Worm (Caenorhabditis elegans) whole organism, L2 larva: ENCODE measurements around the gene mltn-8.
A peak's percentile ranks its signal among the peaks of the same experiment; 100 is the strongest.

Source experiments
- C34F6.9 ChIP-seq: fragments of 150-350 bp; optimal IDR thresholded peaks from 2 replicates; lab custom pipeline; 2014; ENCODE audit warnings: missing biosample characterization, missing genetic modification characterization
- F13H6.1 ChIP-seq: sonication (generic microtip); optimal IDR thresholded peaks from 2 replicates; lab custom pipeline; 2016; ENCODE audit warnings: missing genetic modification characterization, missing compliant biosample characterization
- R02D3.7 ChIP-seq: fragments of 150-350 bp; optimal IDR thresholded peaks from 2 replicates; lab custom pipeline; 2014; ENCODE audit warnings: missing biosample characterization, missing genetic modification characterization
- Y55F3AM.14 ChIP-seq: fragments of 200-800 bp; sonication (Bioruptor generic); optimal IDR thresholded peaks from 2 replicates; lab custom pipeline; 2018; ENCODE audit warnings: mild to moderate bottlenecking, missing genetic modification characterization, missing compliant biosample characterization
- ZK546.5 ChIP-seq: sonication (generic microtip); optimal IDR thresholded peaks from 2 replicates; lab custom pipeline; 2017; ENCODE audit warnings: missing biosample characterization, missing genetic modification characterization
- alr-1 ChIP-seq: fragments of 150-350 bp; optimal IDR thresholded peaks from 2 replicates; lab custom pipeline; 2014; ENCODE audit warnings: missing biosample characterization, missing genetic modification characterization
- aly-2 ChIP-seq: fragments of 150-350 bp; optimal IDR thresholded peaks from 2 replicates; lab custom pipeline; 2014; ENCODE audit warnings: missing biosample characterization, missing genetic modification characterization
- ama-1 ChIP-seq: fragments of 150-350 bp; optimal IDR thresholded peaks from 2 replicates; lab custom pipeline; 2018; ENCODE audit warnings: inconsistent platforms
- blmp-1 ChIP-seq: sonication (generic microtip); optimal IDR thresholded peaks from 2 replicates; lab custom pipeline; 2017; ENCODE audit warnings: missing genetic modification characterization, mild to moderate bottlenecking, missing compliant biosample characterization, antibody characterized with exemption, moderate library complexity; ENCODE audit not compliant: insufficient read depth
- ceh-16 ChIP-seq: fragments of 150-350 bp; optimal IDR thresholded peaks from 2 replicates; lab custom pipeline; 2014; ENCODE audit warnings: missing biosample characterization, missing genetic modification characterization
- ceh-82 ChIP-seq: fragments of 150-350 bp; optimal IDR thresholded peaks from 2 replicates; lab custom pipeline; 2014; ENCODE audit warnings: missing biosample characterization, missing genetic modification characterization
- crh-2 ChIP-seq: sonication (generic microtip); optimal IDR thresholded peaks from 2 replicates; lab custom pipeline; 2017; ENCODE audit warnings: missing biosample characterization, missing genetic modification characterization
- dmd-4 ChIP-seq: sonication (generic microtip); optimal IDR thresholded peaks from 2 replicates; lab custom pipeline; 2017; ENCODE audit warnings: missing biosample characterization, missing genetic modification characterization
- egl-27 ChIP-seq: sonication (generic microtip); optimal IDR thresholded peaks from 3 replicates; lab custom pipeline; 2017; ENCODE audit warnings: missing biosample characterization, missing genetic modification reagents, missing genetic modification characterization
- elt-1 ChIP-seq: fragments of 150-350 bp; optimal IDR thresholded peaks from 2 replicates; lab custom pipeline; 2014; ENCODE audit warnings: missing biosample characterization, missing genetic modification characterization
- elt-3 ChIP-seq: sonication (generic microtip); optimal IDR thresholded peaks from 2 replicates; lab custom pipeline; 2017; ENCODE audit warnings: missing biosample characterization, missing genetic modification characterization
- fos-1 ChIP-seq: fragments of 150-350 bp; optimal IDR thresholded peaks from 2 replicates; lab custom pipeline; 2014; ENCODE audit warnings: missing biosample characterization, missing genetic modification characterization
- lin-11 ChIP-seq: fragments of 150-350 bp; sonication (generic microtip); optimal IDR thresholded peaks from 2 replicates; lab custom pipeline; 2014; ENCODE audit warnings: missing biosample characterization, missing genetic modification characterization, inconsistent platforms, mixed read lengths
- lin-13 ChIP-seq: fragments of 150-350 bp; optimal IDR thresholded peaks from 2 replicates; lab custom pipeline; 2014; ENCODE audit warnings: missing biosample characterization, missing genetic modification reagents, missing genetic modification characterization
- mbf-1 ChIP-seq: sonication (generic microtip); optimal IDR thresholded peaks from 2 replicates; lab custom pipeline; 2017; ENCODE audit warnings: missing biosample characterization, missing genetic modification characterization
- mdl-1 ChIP-seq, 2 experiments: fragments of 150-350 bp in 1 of 2; sonication (generic microtip) in 1 of 2; optimal IDR thresholded peaks; 2 replicates each; lab custom pipeline; 2017; ENCODE audit warnings: missing biosample characterization in 2 of 2, missing genetic modification characterization in 2 of 2
- nhr-10 ChIP-seq: sonication (generic microtip); optimal IDR thresholded peaks from 2 replicates; lab custom pipeline; 2017; ENCODE audit warnings: missing biosample characterization, missing genetic modification characterization
- nhr-11 ChIP-seq: fragments of 150-350 bp; optimal IDR thresholded peaks from 2 replicates; lab custom pipeline; 2014; ENCODE audit warnings: missing biosample characterization, missing genetic modification characterization
- nhr-129 ChIP-seq: fragments of 150-350 bp; optimal IDR thresholded peaks from 2 replicates; lab custom pipeline; 2014; ENCODE audit warnings: missing biosample characterization, missing genetic modification characterization
- nhr-21 ChIP-seq: fragments of 150-350 bp; optimal IDR thresholded peaks from 2 replicates; lab custom pipeline; 2014; ENCODE audit warnings: missing biosample characterization, missing genetic modification characterization
- nhr-23 ChIP-seq: fragments of 150-350 bp; optimal IDR thresholded peaks from 2 replicates; lab custom pipeline; 2014; ENCODE audit warnings: missing biosample characterization, missing genetic modification reagents, missing genetic modification characterization
- nhr-237 ChIP-seq: fragments of 150-350 bp; optimal IDR thresholded peaks from 2 replicates; lab custom pipeline; 2014; ENCODE audit warnings: missing biosample characterization, missing genetic modification characterization
- nhr-25 ChIP-seq: fragments of 150-350 bp; sonication (generic microtip); optimal IDR thresholded peaks from 3 replicates; lab custom pipeline; 2014; ENCODE audit warnings: missing biosample characterization, missing genetic modification characterization
- nhr-6 ChIP-seq: fragments of 150-350 bp; optimal IDR thresholded peaks from 2 replicates; lab custom pipeline; 2014; ENCODE audit warnings: missing biosample characterization, missing genetic modification characterization
- peb-1 ChIP-seq: fragments of 150-350 bp; optimal IDR thresholded peaks from 2 replicates; lab custom pipeline; 2014; ENCODE audit warnings: missing biosample characterization, missing genetic modification characterization
- sem-4 ChIP-seq: fragments of 150-350 bp; optimal IDR thresholded peaks from 2 replicates; lab custom pipeline; 2014; ENCODE audit warnings: missing biosample characterization, missing genetic modification reagents, missing genetic modification characterization
- skn-1 ChIP-seq: sonication (generic microtip); optimal IDR thresholded peaks from 2 replicates; lab custom pipeline; 2017; ENCODE audit warnings: missing biosample characterization, missing genetic modification characterization
- sma-3 ChIP-seq: sonication (generic microtip); optimal IDR thresholded peaks from 2 replicates; lab custom pipeline; 2016; ENCODE audit warnings: missing genetic modification reagents, missing genetic modification characterization, missing compliant biosample characterization
- sma-9 ChIP-seq, 2 experiments: fragments of 150-350 bp in 1 of 2; sonication (generic microtip) in 1 of 2; optimal IDR thresholded peaks; 2 replicates each; lab custom pipeline; 2014 to 2016; ENCODE audit warnings: missing genetic modification characterization in 2 of 2, mild to moderate bottlenecking in 1 of 2, missing biosample characterization in 1 of 2, missing compliant biosample characterization in 1 of 2, missing genetic modification reagents in 1 of 2, moderate library complexity in 1 of 2
- snpc-4 ChIP-seq: fragments of 150-350 bp; optimal IDR thresholded peaks from 2 replicates; lab custom pipeline; 2014; ENCODE audit warnings: missing biosample characterization, missing genetic modification characterization
- unc-55 ChIP-seq: fragments of 150-350 bp; sonication (generic microtip); optimal IDR thresholded peaks from 3 replicates; lab custom pipeline; 2014; ENCODE audit warnings: missing biosample characterization, missing genetic modification reagents, missing genetic modification characterization
- unc-62 ChIP-seq: fragments of 150-350 bp; optimal IDR thresholded peaks from 2 replicates; lab custom pipeline; 2014; ENCODE audit warnings: missing biosample characterization, missing genetic modification reagents, missing genetic modification characterization
- ztf-1 ChIP-seq: fragments of 200-800 bp; sonication (Bioruptor generic); conservative IDR thresholded peaks from 2 replicates; pipeline ENCODE4 v1.3.6; 2022; ENCODE audit warnings: missing genetic modification characterization, missing compliant biosample characterization
- ztf-4 ChIP-seq: fragments of 150-350 bp; optimal IDR thresholded peaks from 2 replicates; lab custom pipeline; 2014; ENCODE audit warnings: missing biosample characterization, missing genetic modification characterization

mltn-8 gene

DNA sequence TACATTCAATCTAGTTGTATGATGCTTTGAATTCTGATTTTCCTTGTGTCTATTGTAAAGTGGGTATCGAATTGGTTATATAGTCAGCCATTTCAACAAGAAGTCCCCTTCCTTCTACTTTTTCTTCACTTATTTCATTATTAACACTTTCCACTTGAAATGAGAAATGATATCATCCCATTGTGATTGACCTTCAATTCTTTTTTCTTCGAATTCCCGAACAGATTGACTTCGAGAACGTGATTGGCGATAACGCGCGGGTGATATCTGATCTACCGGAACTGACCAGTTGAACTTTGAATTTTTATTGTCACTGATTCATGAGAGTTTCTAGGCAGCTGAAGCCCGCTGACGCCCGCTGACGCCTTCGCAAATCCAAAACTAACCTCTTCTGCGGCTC, 1.9 kb downstream of the mltn-8 start:
- TF ChIP-seq nhr-10 (tag; lab: Kevin White, UChicago) (no peak), fos-1 (tag; lab: Kevin White, UChicago) (peak; percentile 1), nhr-21 (tag; lab: Kevin White, UChicago) (peak; percentile 31), elt-3 (tag; lab: Kevin White, UChicago) (no peak), unc-62 (GFP tag; lab: Kevin White, UChicago) (no peak), lin-13 (GFP tag; lab: Kevin White, UChicago) (no peak), nhr-25 (tag; lab: Kevin White, UChicago) (peak; percentile 40), sma-9 (GFP tag; optimal IDR thresholded peaks at IDR 0.05; lab: Kevin White, UChicago) (peak; percentile 75), sma-9 (tag; optimal IDR thresholded peaks at IDR 0.05; lab: Kevin White, UChicago) (no peak)

DNA sequence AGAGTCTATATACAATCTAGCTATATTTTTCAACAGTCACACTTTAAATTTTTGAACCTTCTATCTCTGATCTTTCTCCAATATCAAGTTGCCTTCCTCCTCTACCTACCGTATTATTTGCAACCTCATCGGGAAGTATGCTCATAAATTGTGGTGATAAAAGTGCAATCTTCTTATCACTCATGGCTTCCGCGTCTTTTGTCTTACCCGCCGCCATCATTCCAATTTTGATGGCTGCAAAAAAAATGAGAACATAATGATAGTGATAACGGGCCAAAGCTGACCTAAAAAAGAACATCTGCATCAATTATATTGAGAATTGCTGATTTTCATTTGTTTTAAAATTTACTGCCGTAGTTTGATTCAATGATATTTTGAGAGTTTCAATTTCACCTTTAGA, 3.3 kb downstream of the mltn-8 start:
- no peak for TF ChIP-seq mdl-1 (tag; optimal IDR thresholded peaks at IDR 0.05; lab: Kevin White, UChicago)
- peak; percentile 55 for TF ChIP-seq fos-1 (tag; lab: Kevin White, UChicago)

- TF ChIP-seq lin-11 (tag; lab: Kevin White, UChicago) (no peak), Y55F3AM.14 (GFP tag; lab: Kevin White, UChicago) (no peak), F13H6.1 (tag; lab: Kevin White, UChicago) (no peak), nhr-237 (no peak), peb-1 (tag; lab: Kevin White, UChicago) (no peak), C34F6.9 (tag; lab: Kevin White, UChicago) (no peak), nhr-23 (tag; lab: Kevin White, UChicago) (no peak), elt-3 (tag; lab: Kevin White, UChicago) (no peak), ztf-1 (GFP tag; lab: Robert Waterston, UW) (no peak), ztf-4 (no peak), blmp-1 (tag; lab: Kevin White, UChicago) (no peak), crh-2 (no peak), skn-1 (tag; lab: Kevin White, UChicago) (no peak), dmd-4 (tag; lab: Kevin White, UChicago) (no peak), ceh-16 (tag; lab: Kevin White, UChicago) (no peak)
- TF ChIP-seq, all 48 proteins: peak for 0
Observed at ce11 chrV:373192-373591, 6.9 kb downstream of the mltn-8 start.

ce11 chrV:370033-370432, 10.1 kb downstream of the mltn-8 start, which contains the start of gene mltn-7:
mltn-7 (plus strand) TSS chrV:370333.
- TF ChIP-seq nhr-6 (tag; lab: Kevin White, UChicago) (no peak), ZK546.5 (tag; lab: Kevin White, UChicago) (no peak), sma-9 (GFP tag; optimal IDR thresholded peaks at IDR 0.05; lab: Kevin White, UChicago) (no peak), sma-9 (tag; optimal IDR thresholded peaks at IDR 0.05; lab: Kevin White, UChicago) (no peak), nhr-23 (tag; lab: Kevin White, UChicago) (no peak), mbf-1 (tag; lab: Kevin White, UChicago) (no peak), nhr-10 (tag; lab: Kevin White, UChicago) (no peak), F13H6.1 (tag; lab: Kevin White, UChicago) (no peak), egl-27 (tag; lab: Kevin White, UChicago) (no peak), ceh-82 (no peak), nhr-11 (tag; lab: Kevin White, UChicago) (no peak), nhr-21 (tag; lab: Kevin White, UChicago) (no peak), fos-1 (tag; lab: Kevin White, UChicago) (no peak), alr-1 (tag; lab: Kevin White, UChicago) (no peak), unc-55 (no peak), sma-3 (GFP tag; lab: Kevin White, UChicago) (no peak), ama-1 (no peak), blmp-1 (tag; lab: Kevin White, UChicago) (no peak), lin-11 (tag; lab: Kevin White, UChicago) (no peak), nhr-129 (tag; lab: Kevin White, UChicago) (no peak)

- TF ChIP-seq egl-27 (tag; lab: Kevin White, UChicago) (no peak), crh-2 (no peak), sma-3 (GFP tag; lab: Kevin White, UChicago) (no peak), peb-1 (tag; lab: Kevin White, UChicago) (no peak), elt-1 (tag; lab: Kevin White, UChicago) (no peak), blmp-1 (tag; lab: Kevin White, UChicago) (no peak), aly-2 (no peak), sem-4 (tag; lab: Kevin White, UChicago) (no peak), mdl-1 (tag; optimal IDR thresholded peaks at IDR 0.05; lab: Kevin White, UChicago) (no peak), unc-62 (GFP tag; lab: Kevin White, UChicago) (no peak), lin-11 (tag; lab: Kevin White, UChicago) (no peak), R02D3.7 (tag; lab: Kevin White, UChicago) (no peak), snpc-4 (tag; lab: Kevin White, UChicago) (no peak), skn-1 (tag; lab: Kevin White, UChicago) (no peak), ztf-1 (GFP tag; lab: Robert Waterston, UW) (no peak), nhr-237 (no peak)
Observed at ce11 chrV:364650-365049, 15.4 kb downstream of the mltn-8 start, which contains the start of gene mltn-6. mltn-6 (plus strand) TSS chrV:364950.
